Worm (Caenorhabditis elegans) whole organism, mixed stage, embryonic: ENCODE results near the gene srbc-49.

Experiments used
- drap-1 ChIP-seq: fragments of 200-800 bp; sonication (Bioruptor generic); optimal IDR thresholded peaks from 3 replicates; lab custom pipeline; 2018; ENCODE audit warnings: mild to moderate bottlenecking, missing genetic modification characterization, missing compliant biosample characterization
- elt-1 ChIP-seq: sonication (generic microtip); optimal IDR thresholded peaks from 2 replicates; lab custom pipeline; 2017; ENCODE audit warnings: missing genetic modification characterization, mild to moderate bottlenecking, missing compliant biosample characterization, antibody characterized with exemption, moderate library complexity, borderline replicate concordance; ENCODE audit not compliant: insufficient read depth
- lin-13 ChIP-seq: fragments of 150-350 bp; optimal IDR thresholded peaks from 2 replicates; lab custom pipeline; 2014; ENCODE audit warnings: missing biosample characterization, missing genetic modification characterization
- mep-1 ChIP-seq: fragments of 150-350 bp; optimal IDR thresholded peaks from 2 replicates; lab custom pipeline; 2017; ENCODE audit warnings: missing biosample characterization, missing genetic modification reagents, missing genetic modification characterization, inconsistent platforms
- nhr-12 ChIP-seq: fragments of 150-350 bp; optimal IDR thresholded peaks from 2 replicates; lab custom pipeline; 2014; ENCODE audit warnings: missing biosample characterization, missing genetic modification characterization
- sem-2 ChIP-seq: fragments of 200-800 bp; sonication (Bioruptor generic); optimal IDR thresholded peaks from 2 replicates; lab custom pipeline; 2018; ENCODE audit warnings: mild to moderate bottlenecking, missing genetic modification characterization, missing compliant biosample characterization
- tbx-8 ChIP-seq: fragments of 200-800 bp; sonication (Bioruptor generic); optimal IDR thresholded peaks from 2 replicates; lab custom pipeline; 2018; ENCODE audit warnings: mild to moderate bottlenecking, missing genetic modification characterization, moderate library complexity, missing compliant biosample characterization
- unc-62 ChIP-seq: fragments of 150-350 bp; optimal IDR thresholded peaks from 2 replicates; lab custom pipeline; 2014; ENCODE audit warnings: missing biosample characterization, missing genetic modification reagents, missing genetic modification characterization

DNA sequence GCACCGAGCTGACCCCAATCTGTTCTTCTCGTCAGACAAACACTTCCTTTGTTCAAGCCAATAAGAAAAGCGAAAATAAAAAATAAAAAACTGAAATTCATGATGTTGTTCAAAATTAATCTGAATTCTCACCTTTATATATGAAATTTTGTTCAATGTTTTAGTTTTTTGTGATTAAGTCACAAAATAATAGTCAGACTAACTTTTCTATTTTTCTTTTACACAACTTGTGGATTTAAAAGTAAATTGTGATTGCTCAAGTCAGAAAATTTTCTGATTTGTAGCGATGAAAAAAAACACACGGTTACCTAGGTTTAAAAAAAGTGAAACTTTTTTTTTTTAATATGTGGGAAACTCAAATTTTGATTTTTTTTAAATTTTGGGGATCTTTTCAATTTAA, 3.8 kb upstream of the srbc-49 start, which contains the start of gene abf-3:
- no peak for TF ChIP-seq tbx-8 (GFP tag; lab: Kevin White, UChicago)
- no peak for TF ChIP-seq drap-1 (GFP tag; lab: Kevin White, UChicago)
- TF ChIP-seq elt-1 (tag; lab: Kevin White, UChicago) = no peak
- no peak for TF ChIP-seq lin-13
- TF ChIP-seq unc-62 (GFP tag; lab: Kevin White, UChicago) = no peak
- TF ChIP-seq sem-2 (GFP tag; lab: Kevin White, UChicago) = no peak
- no peak for TF ChIP-seq mep-1
- no peak for TF ChIP-seq nhr-12
